Worm (Caenorhabditis elegans): ENCODE results near the gene cyp-33C1.

DNA sequence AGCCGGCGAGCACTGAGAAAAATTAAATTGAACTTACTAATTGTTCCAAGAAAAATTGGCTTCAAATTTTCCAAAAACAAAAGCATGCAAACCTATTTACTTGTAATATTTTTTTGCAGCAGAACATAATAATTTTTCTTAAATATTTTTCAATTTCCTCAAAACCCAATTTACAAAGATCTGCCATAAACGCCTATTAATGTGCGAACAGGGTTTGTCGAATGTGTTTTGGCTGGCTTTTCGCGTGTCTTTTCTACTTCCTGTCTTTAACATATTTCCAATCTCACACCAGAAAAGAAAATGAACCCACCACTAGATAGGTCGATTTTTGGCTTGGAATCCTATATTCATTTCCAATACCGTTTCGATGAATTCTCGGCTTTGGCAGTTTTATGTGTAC, 4.1 kb upstream of the cyp-33C1 start, which contains the start of gene C45H4.18:
- TF ChIP-seq ama-1 (optimal IDR thresholded peaks at IDR 0.05) (no peak), ama-1 (GFP tag; optimal IDR thresholded peaks at IDR 0.05) (no peak), ets-4 (GFP tag; optimal IDR thresholded peaks at IDR 0.05) (no peak)
